Worm (Caenorhabditis elegans): ENCODE results near the gene ncs-4.

Gene ncs-4

DNA sequence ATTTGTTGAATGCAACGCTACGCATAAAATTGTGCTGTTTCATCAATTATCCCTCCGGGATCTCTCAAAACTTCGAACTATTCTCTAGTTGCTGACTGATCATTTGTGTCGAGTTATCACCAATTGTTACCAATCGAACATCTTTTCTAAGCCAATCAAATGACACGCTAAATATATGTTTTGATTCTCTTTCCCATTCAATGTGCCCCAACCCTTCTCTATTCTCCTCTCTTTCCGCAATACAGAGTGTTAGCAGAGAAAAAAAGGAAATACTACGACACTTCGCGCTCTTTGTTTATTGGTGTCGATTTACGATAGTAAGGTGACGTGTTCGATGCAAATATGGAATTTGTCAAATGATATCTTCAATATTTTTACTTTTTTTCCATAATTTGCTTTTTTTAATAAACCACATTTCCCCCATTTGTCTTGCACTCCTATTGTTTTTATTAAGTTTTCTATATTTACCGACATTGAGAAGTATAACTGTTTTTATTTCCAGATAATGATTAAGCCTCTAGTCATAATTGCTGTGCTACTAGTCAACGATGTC lies 21.0 kb downstream of the ncs-4 start, which contains the start of gene nucb-1 (continued):
- TF ChIP-seq spr-3 (GFP tag; optimal IDR thresholded peaks at IDR 0.05) (no peak), jun-1 (tag; optimal IDR thresholded peaks at IDR 0.05) (no peak), unc-130 (GFP tag; optimal IDR thresholded peaks at IDR 0.05) (no peak), pha-4 (GFP tag; IDR thresholded peaks at IDR 0.05) (no peak), pha-4 (tag; optimal IDR thresholded peaks at IDR 0.05) (peak; percentile 66), T20F7.1 (GFP tag; optimal IDR thresholded peaks at IDR 0.05) (peak; percentile 98), madf-9 (GFP tag; conservative IDR thresholded peaks at IDR 0.05) (no peak), nhr-11 (tag; optimal IDR thresholded peaks at IDR 0.05) (peak; percentile 72), ctbp-1 (GFP tag; IDR thresholded peaks at IDR 0.05) (no peak), Y48G9A.11 (GFP tag; IDR thresholded peaks at IDR 0.05) (no peak), hlh-11 (tag; optimal IDR thresholded peaks at IDR 0.05) (peak; percentile 72), daf-16 (GFP tag; optimal IDR thresholded peaks at IDR 0.05) (no peak), daf-16 (tag; optimal IDR thresholded peaks at IDR 0.05) (peak; percentile 50), saeg-2 (GFP tag; IDR thresholded peaks at IDR 0.05) (no peak), hif-1 (tag; optimal IDR thresholded peaks at IDR 0.05) (peak in 1 of 2 experiments; percentile 37), nhr-6 (tag; optimal IDR thresholded peaks at IDR 0.05) (peak; percentile 82), dmd-6 (GFP tag; IDR thresholded peaks at IDR 0.05) (peak; percentile 33; the same call in 1 of the 2 replicates), mep-1 (tag; optimal IDR thresholded peaks at IDR 0.05) (peak; percentile 90), mxl-2 (GFP tag; conservative IDR thresholded peaks at IDR 0.05) (no peak), zfp-2 (tag; optimal IDR thresholded peaks at IDR 0.05) (no peak), T26A8.4 (GFP tag; IDR thresholded peaks at IDR 0.05) (peak; percentile 39; the same call in 1 of the 2 replicates), fos-1 (tag; optimal IDR thresholded peaks at IDR 0.05) (no peak), mxl-3 (GFP tag; optimal IDR thresholded peaks at IDR 0.05) (peak; percentile 60), nhr-76 (tag; optimal IDR thresholded peaks at IDR 0.05) (no peak), lir-3 (tag; optimal IDR thresholded peaks at IDR 0.05) (no peak), hlh-30 (tag; optimal IDR thresholded peaks at IDR 0.05; ENCODE audit: insufficient read depth) (peak; percentile 78), nhr-111 (GFP tag; optimal IDR thresholded peaks at IDR 0.05) (no peak), nhr-77 (tag; optimal IDR thresholded peaks at IDR 0.05) (peak; percentile 69), mes-2 (tag; optimal IDR thresholded peaks at IDR 0.05; ENCODE audit: poor library complexity, severe bottlenecking) (peak; percentile 81), lin-15B (tag; optimal IDR thresholded peaks at IDR 0.05) (no peak), dmd-9 (GFP tag; IDR thresholded peaks at IDR 0.05) (no peak), fkh-10 (GFP tag; optimal IDR thresholded peaks at IDR 0.05) (no peak), unc-62 (GFP tag; optimal IDR thresholded peaks at IDR 0.05 in 1 of 2) (peak in 1 of 2 experiments; percentile 88), unc-62 (tag; optimal IDR thresholded peaks at IDR 0.05) (no peak), mdl-1 (tag; optimal IDR thresholded peaks at IDR 0.05) (peak in 1 of 2 experiments; percentile 28)

DNA sequence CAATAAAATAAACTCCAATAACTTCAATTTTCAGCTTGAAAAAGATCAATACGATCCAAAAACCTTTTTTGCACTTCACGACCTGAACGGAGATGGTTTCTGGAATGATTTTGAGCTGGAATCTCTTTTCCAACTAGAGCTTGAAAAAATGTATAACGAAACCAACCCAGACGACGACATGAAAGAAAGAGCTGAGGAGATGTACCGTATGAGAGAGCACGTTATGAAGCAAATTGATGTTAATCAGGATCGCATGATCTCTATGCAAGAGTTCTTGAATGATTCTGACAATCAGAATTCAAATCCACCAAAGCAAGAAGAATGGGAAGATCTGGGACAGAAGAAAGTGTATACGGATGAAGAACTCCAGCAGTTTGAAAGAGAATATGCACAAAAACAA lies 22.9 kb downstream of the ncs-4 start:
- TF ChIP-seq D1046.2 (GFP tag; IDR thresholded peaks at IDR 0.05) (no peak), nhr-76 (tag; optimal IDR thresholded peaks at IDR 0.05) (no peak), unc-62 (GFP tag; optimal IDR thresholded peaks at IDR 0.05 in 1 of 2) (peak in 1 of 2 experiments; percentile 64), unc-62 (tag; optimal IDR thresholded peaks at IDR 0.05) (no peak), attf-4 (tag; optimal IDR thresholded peaks at IDR 0.05) (no peak)

- TF ChIP-seq hlh-11 (tag; optimal IDR thresholded peaks at IDR 0.05), result no peak
- no peak for TF ChIP-seq nhr-237 (tag; optimal IDR thresholded peaks at IDR 0.05)
- no peak for TF ChIP-seq sdz-12 (GFP tag; optimal IDR thresholded peaks at IDR 0.05)
- TF ChIP-seq nhr-42 (GFP tag; IDR thresholded peaks at IDR 0.05), result no peak
- no peak for TF ChIP-seq daf-16 (GFP tag; optimal IDR thresholded peaks at IDR 0.05)
- TF ChIP-seq daf-16 (tag; optimal IDR thresholded peaks at IDR 0.05), result no peak
- no peak for TF ChIP-seq nhr-6 (tag; optimal IDR thresholded peaks at IDR 0.05)
- TF ChIP-seq spr-1 (tag; optimal IDR thresholded peaks at IDR 0.05), result no peak
- TF ChIP-seq lin-13 (GFP tag; optimal IDR thresholded peaks at IDR 0.05), result no peak
- TF ChIP-seq nhr-111 (GFP tag; optimal IDR thresholded peaks at IDR 0.05), result no peak
- TF ChIP-seq daf-19 (GFP tag; conservative IDR thresholded peaks at IDR 0.05), result no peak
- TF ChIP-seq mes-2 (tag; optimal IDR thresholded peaks at IDR 0.05; ENCODE audit: poor library complexity, severe bottlenecking), result no peak
- TF ChIP-seq ctbp-1 (GFP tag; IDR thresholded peaks at IDR 0.05), result no peak
- no peak for TF ChIP-seq egl-27 (tag; optimal IDR thresholded peaks at IDR 0.05)
- no peak for TF ChIP-seq arid-1 (GFP tag; conservative IDR thresholded peaks at IDR 0.05)
- no peak for TF ChIP-seq dmd-8 (GFP tag; IDR thresholded peaks at IDR 0.05)
- TF ChIP-seq F44E2.7 (GFP tag; IDR thresholded peaks at IDR 0.05), result no peak
- no peak for TF ChIP-seq fkh-10 (GFP tag; optimal IDR thresholded peaks at IDR 0.05)
- no peak for TF ChIP-seq ceh-82 (tag; optimal IDR thresholded peaks at IDR 0.05)
- TF ChIP-seq lir-3 (tag; optimal IDR thresholded peaks at IDR 0.05), result no peak
These were observed 27.2 kb downstream of the ncs-4 start for ce11 chrX:10203501-10203900.
